Fruit fly (Drosophila melanogaster) whole organism, pupa: ENCODE results near the gene CG12708.
A peak's percentile ranks its signal among the peaks of the same experiment; 100 is the strongest.

Experiments
- CG10348 ChIP-seq: fragments of 200-800 bp; sonication (Bioruptor generic); IDR thresholded peaks from 2 replicates; pipeline ENCODE4 v1.3.6; 2022; ENCODE audit warnings: missing biosample characterization, missing genetic modification characterization
- CG12605 ChIP-seq: fragments of 200-800 bp; sonication (Bioruptor generic); IDR thresholded peaks from 2 replicates; pipeline ENCODE4 v1.3.6; 2022; ENCODE audit warnings: missing biosample characterization, missing genetic modification characterization
- CG13204 ChIP-seq: fragments of 200-800 bp; sonication (Bioruptor generic); optimal IDR thresholded peaks from 2 replicates; lab custom pipeline; 2018; ENCODE audit warnings: missing biosample characterization, mild to moderate bottlenecking, missing genetic modification characterization, moderate library complexity
- CG14655 ChIP-seq: fragments of 200-800 bp; sonication (Bioruptor generic); optimal IDR thresholded peaks from 3 replicates; lab custom pipeline; 2017; ENCODE audit warnings: mild to moderate bottlenecking, missing biosample characterization, missing genetic modification reagents, missing genetic modification characterization
- CG15710 ChIP-seq: fragments of 200-800 bp; sonication (Bioruptor generic); optimal IDR thresholded peaks from 2 replicates; lab custom pipeline; 2018; ENCODE audit warnings: missing biosample characterization, mild to moderate bottlenecking, missing genetic modification characterization, moderate library complexity
- CG17806 ChIP-seq: fragments of 200-800 bp; sonication (Bioruptor generic); optimal IDR thresholded peaks from 2 replicates; lab custom pipeline; 2018; ENCODE audit warnings: missing biosample characterization, mild to moderate bottlenecking, missing genetic modification characterization, moderate library complexity
- CG32121 ChIP-seq: fragments of 200-800 bp; sonication (Bioruptor generic); IDR thresholded peaks from 2 replicates; pipeline ENCODE4 v1.3.6; 2022; ENCODE audit warnings: missing biosample characterization, missing genetic modification characterization
- CG34367 ChIP-seq: fragments of 200-800 bp; sonication (Bioruptor generic); optimal IDR thresholded peaks from 2 replicates; lab custom pipeline; 2018; ENCODE audit warnings: missing biosample characterization, mild to moderate bottlenecking, missing genetic modification characterization
- CG4496 ChIP-seq: fragments of 200-800 bp; sonication (Bioruptor generic); IDR thresholded peaks from 3 replicates; pipeline ENCODE4 v1.3.6; 2022; ENCODE audit warnings: missing biosample characterization, missing genetic modification characterization
- CG8159 ChIP-seq: fragments of 200-800 bp; sonication (Bioruptor generic); optimal IDR thresholded peaks from 3 replicates; lab custom pipeline; 2018; ENCODE audit warnings: missing biosample characterization, mild to moderate bottlenecking, missing genetic modification characterization, moderate library complexity
- CG8301 ChIP-seq: fragments of 200-800 bp; sonication (Bioruptor generic); optimal IDR thresholded peaks from 2 replicates; lab custom pipeline; 2018; ENCODE audit warnings: missing biosample characterization, mild to moderate bottlenecking, missing genetic modification characterization
- CG9948 ChIP-seq: fragments of 200-800 bp; sonication (Bioruptor generic); optimal IDR thresholded peaks from 2 replicates; lab custom pipeline; 2018; ENCODE audit warnings: missing biosample characterization, mild to moderate bottlenecking, missing genetic modification characterization, moderate library complexity
- D1 ChIP-seq: fragments of 200-800 bp; sonication (Bioruptor generic); optimal IDR thresholded peaks from 2 replicates; lab custom pipeline; 2018; ENCODE audit warnings: missing biosample characterization, mild to moderate bottlenecking, missing genetic modification characterization, moderate library complexity
- EcR ChIP-seq: fragments of 200-800 bp; sonication (Bioruptor generic); optimal IDR thresholded peaks from 3 replicates; lab custom pipeline; 2019; ENCODE audit warnings: missing biosample characterization, missing genetic modification characterization, mild to moderate bottlenecking, moderate library complexity, missing genetic modification reagents
- Ets98B ChIP-seq: fragments of 200-800 bp; sonication (Bioruptor generic); IDR thresholded peaks from 2 replicates; pipeline ENCODE4 v1.3.6; 2022; ENCODE audit warnings: missing biosample characterization, missing genetic modification characterization
- Pif1A ChIP-seq: fragments of 200-800 bp; sonication (Bioruptor generic); optimal IDR thresholded peaks from 3 replicates; lab custom pipeline; 2016; ENCODE audit warnings: missing biosample characterization, missing genetic modification characterization
- Pif1B ChIP-seq: fragments of 200-800 bp; sonication (Bioruptor generic); optimal IDR thresholded peaks from 3 replicates; lab custom pipeline; 2016; ENCODE audit warnings: missing biosample characterization, missing genetic modification characterization
- Snoo ChIP-seq: fragments of 200-800 bp; sonication (Bioruptor generic); optimal IDR thresholded peaks from 3 replicates; lab custom pipeline; 2017; ENCODE audit warnings: missing biosample characterization, mild to moderate bottlenecking, missing genetic modification characterization, inconsistent platforms
- fd96Ca ChIP-seq: fragments of 200-800 bp; sonication (Bioruptor generic); IDR thresholded peaks from 3 replicates; pipeline ENCODE4 v1.3.6; 2022; ENCODE audit warnings: missing biosample characterization, missing genetic modification characterization
- gl ChIP-seq: fragments of 200-800 bp; sonication (Bioruptor generic); optimal IDR thresholded peaks from 2 replicates; lab custom pipeline; 2018; ENCODE audit warnings: missing biosample characterization, mild to moderate bottlenecking, missing genetic modification characterization
- rn ChIP-seq: fragments of 200-800 bp; sonication (Bioruptor generic); IDR thresholded peaks from 2 replicates; pipeline ENCODE4 v1.3.6; 2022; ENCODE audit warnings: missing biosample characterization, missing genetic modification characterization

Gene CG12708

dm6 chrX:15646792-15647191, 28.5 kb upstream of the CG12708 start:
- TF ChIP-seq Snoo (tag; lab: Kevin White, UChicago) (no peak), D1 (tag; lab: Kevin White, UChicago) (no peak), EcR (GFP tag; lab: Kevin White, UChicago) (no peak), CG32121 (GFP tag; lab: Robert Waterston, UW) (no peak), Ets98B (GFP tag; lab: Robert Waterston, UW) (no peak), CG34367 (tag; lab: Kevin White, UChicago) (no peak), fd96Ca (no peak)
- TF ChIP-seq, all 21 proteins: peak for 0

dm6 chrX:15648180-15648579, 27.1 kb upstream of the CG12708 start:
- TF ChIP-seq EcR (GFP tag; lab: Kevin White, UChicago) (no peak), CG4496 (GFP tag; lab: Robert Waterston, UW) (no peak), gl (tag; lab: Kevin White, UChicago) (no peak), CG14655 (GFP tag; lab: Kevin White, UChicago) (no peak), D1 (tag; lab: Kevin White, UChicago) (no peak), Pif1A (GFP tag; lab: Kevin White, UChicago) (no peak), CG17806 (no peak), CG9948 (no peak), CG10348 (no peak), CG32121 (GFP tag; lab: Robert Waterston, UW) (no peak), CG8301 (no peak), Pif1B (no peak), CG8159 (no peak), Ets98B (GFP tag; lab: Robert Waterston, UW) (no peak), CG15710 (tag; lab: Kevin White, UChicago) (no peak)

dm6 chrX:15649507-15649906, 25.8 kb upstream of the CG12708 start:
- TF ChIP-seq CG13204 (GFP tag; lab: Kevin White, UChicago) (no peak), CG32121 (GFP tag; lab: Robert Waterston, UW) (no peak), gl (tag; lab: Kevin White, UChicago) (no peak), CG12605 (no peak), fd96Ca (no peak), EcR (GFP tag; lab: Kevin White, UChicago) (no peak), CG10348 (no peak), CG8301 (no peak), CG4496 (GFP tag; lab: Robert Waterston, UW) (no peak), CG15710 (tag; lab: Kevin White, UChicago) (no peak), CG8159 (no peak)

- TF ChIP-seq CG4496 (GFP tag; lab: Robert Waterston, UW) (0 out of 3 replicates have a peak, but pooled peaks have one; percentile 15), gl (tag; lab: Kevin White, UChicago) (no peak), Snoo (tag; lab: Kevin White, UChicago) (no peak)
Observed at dm6 chrX:15651559-15651958, 23.7 kb upstream of the CG12708 start.

- TF ChIP-seq D1 (tag; lab: Kevin White, UChicago) (peak; percentile 65), Snoo (tag; lab: Kevin White, UChicago) (no peak)
Observed at dm6 chrX:15653364-15653809, 21.9 kb upstream of the CG12708 start.

DNA sequence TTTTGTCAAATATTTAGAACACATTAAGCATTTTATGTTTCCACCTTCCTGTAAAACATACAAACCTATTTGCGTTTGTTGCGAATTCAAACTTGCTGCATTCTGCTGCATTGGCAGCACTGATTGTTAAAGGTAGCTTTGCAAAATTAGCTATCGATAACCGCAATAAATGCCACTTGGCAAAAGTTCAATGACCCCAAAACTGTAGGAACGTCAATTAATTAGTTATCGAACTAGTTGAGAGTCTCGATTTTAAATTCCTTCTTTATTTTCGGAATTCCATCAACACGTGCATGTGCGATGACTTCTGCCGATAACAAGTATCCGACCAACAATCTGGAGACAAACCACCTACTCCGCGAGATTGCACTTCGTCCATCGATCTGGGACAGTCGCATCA, 13.0 kb upstream of the CG12708 start, which contains the start of gene CG8119:
Gene CG8119, plus strand, starts transcription at position 301 of the 400 bp plus-strand sequence.
- TF ChIP-seq CG14655 (GFP tag; lab: Kevin White, UChicago) (no peak), Ets98B (GFP tag; lab: Robert Waterston, UW) (no peak), CG13204 (GFP tag; lab: Kevin White, UChicago) (no peak), rn (GFP tag; lab: Robert Waterston, UW) (no peak), CG17806 (no peak), CG8301 (no peak), Pif1A (GFP tag; lab: Kevin White, UChicago) (no peak), CG34367 (tag; lab: Kevin White, UChicago) (no peak)

dm6 chrX:15671026-15671563, 4.2 kb upstream of the CG12708 start, which contains the start of gene CG15646:
CG15646 (minus strand) TSS chrX:15671029.
- TF ChIP-seq CG34367 (tag; lab: Kevin White, UChicago) = peak; percentile 72
- no peak for TF ChIP-seq CG32121 (GFP tag; lab: Robert Waterston, UW)
- peak; percentile 77 for TF ChIP-seq Snoo (tag; lab: Kevin White, UChicago)
- TF ChIP-seq gl (tag; lab: Kevin White, UChicago) = peak; percentile 45
- TF ChIP-seq Pif1A (GFP tag; lab: Kevin White, UChicago) = peak; percentile 52
- no peak for TF ChIP-seq EcR (GFP tag; lab: Kevin White, UChicago)
- TF ChIP-seq CG12605 = no peak
- TF ChIP-seq Ets98B (GFP tag; lab: Robert Waterston, UW) = no peak
- no peak for TF ChIP-seq CG10348
- TF ChIP-seq CG9948 = peak; percentile 84
- peak; percentile 66 for TF ChIP-seq CG8301
- peak; percentile 33; the same call in 1 of the 3 replicates for TF ChIP-seq CG4496 (GFP tag; lab: Robert Waterston, UW)
- peak; percentile 80 for TF ChIP-seq CG15710 (tag; lab: Kevin White, UChicago)
- peak; percentile 58 for TF ChIP-seq D1 (tag; lab: Kevin White, UChicago)
- peak; percentile 23 for TF ChIP-seq CG13204 (GFP tag; lab: Kevin White, UChicago)
- peak; percentile 83 for TF ChIP-seq CG17806
- no peak for TF ChIP-seq fd96Ca
- TF ChIP-seq CG14655 (GFP tag; lab: Kevin White, UChicago) = peak; percentile 73
- TF ChIP-seq Pif1B = peak; percentile 54
- peak; percentile 87 for TF ChIP-seq CG8159
